Worm (Caenorhabditis elegans): Measurements from ENCODE around the gene clec-72.

clec-72 gene

ce11 chrIV:3981601-3982000, 37.0 kb downstream of the clec-72 start, which contains the start of gene srh-223:
srh-223 (plus strand) TSS chrIV:3981901.
- no peak for TF ChIP-seq ztf-28 (GFP tag; IDR thresholded peaks at IDR 0.05)
- no peak for TF ChIP-seq K11D2.4 (GFP tag; IDR thresholded peaks at IDR 0.05)
- TF ChIP-seq B0019.2 (GFP tag; conservative IDR thresholded peaks at IDR 0.05): no peak
- TF ChIP-seq ets-4 (GFP tag; optimal IDR thresholded peaks at IDR 0.05): no peak
- TF ChIP-seq egl-44 (GFP tag; IDR thresholded peaks at IDR 0.05): no peak
- TF ChIP-seq nhr-27 (tag; optimal IDR thresholded peaks at IDR 0.05): no peak
- no peak for TF ChIP-seq nfyb-1 (GFP tag; IDR thresholded peaks at IDR 0.05)
- no peak for TF ChIP-seq hmg-20 (GFP tag; IDR thresholded peaks at IDR 0.05)
- no peak for TF ChIP-seq nhr-179 (tag; optimal IDR thresholded peaks at IDR 0.05)
- no peak for TF ChIP-seq madf-10 (tag; optimal IDR thresholded peaks at IDR 0.05)
- TF ChIP-seq nfya-1 (tag; optimal IDR thresholded peaks at IDR 0.05; ENCODE audit: borderline replicate concordance, insufficient read depth): no peak

ce11 chrIV:3988132-3988531, 43.5 kb downstream of the clec-72 start:
- no peak for TF ChIP-seq tbx-9 (tag; optimal IDR thresholded peaks at IDR 0.05; ENCODE audit: borderline replicate concordance)
- no peak for TF ChIP-seq dox-1 (GFP tag; IDR thresholded peaks at IDR 0.05)
- no peak for TF ChIP-seq mel-28 (tag; optimal IDR thresholded peaks at IDR 0.05; ENCODE audit: borderline replicate concordance)

ce11 chrIV:3988638-3989152, 44.1 kb downstream of the clec-72 start, which contains the start of gene clec-78:
clec-78 (plus strand) TSS chrIV:3989102.
- no peak for TF ChIP-seq ceh-79 (tag; optimal IDR thresholded peaks at IDR 0.05)
- TF ChIP-seq Y53G8AR.9 (GFP tag; conservative IDR thresholded peaks at IDR 0.05): no peak
- peak; percentile 84 for TF ChIP-seq ets-4 (GFP tag; optimal IDR thresholded peaks at IDR 0.05)
- no peak for TF ChIP-seq F57C9.4 (tag; optimal IDR thresholded peaks at IDR 0.05)
- 0 out of 2 replicates have a peak, but pooled peaks have one; percentile 22 for TF ChIP-seq egl-44 (GFP tag; IDR thresholded peaks at IDR 0.05)
- TF ChIP-seq hsf-1 (GFP tag; IDR thresholded peaks at IDR 0.05): no peak
- TF ChIP-seq hrde-1 (tag; optimal IDR thresholded peaks at IDR 0.05; ENCODE audit: borderline replicate concordance): no peak
- peak; percentile 67 for TF ChIP-seq atf-7 (tag; optimal IDR thresholded peaks at IDR 0.05)
- peak; percentile 55 for TF ChIP-seq dox-1 (GFP tag; IDR thresholded peaks at IDR 0.05)
- peak; percentile 87 for TF ChIP-seq nhr-80 (tag; optimal IDR thresholded peaks at IDR 0.05)
- TF ChIP-seq ztf-22 (GFP tag; optimal IDR thresholded peaks at IDR 0.05): peak; percentile 15

ce11 chrIV:3993292-3993691, 48.7 kb downstream of the clec-72 start, which contains the start of gene F47C12.6:
F47C12.6 (minus strand) TSS chrIV:3993392.
- no peak for TF ChIP-seq madf-3 (GFP tag; IDR thresholded peaks at IDR 0.05)

ce11 chrIV:3994318-3994717, 49.7 kb downstream of the clec-72 start, which contains the start of gene F47C12.13:
F47C12.13 (minus strand) TSS chrIV:3994418.
- TF ChIP-seq ztf-28 (GFP tag; IDR thresholded peaks at IDR 0.05): no peak
- TF ChIP-seq ztf-18 (tag; optimal IDR thresholded peaks at IDR 0.05): no peak
- TF ChIP-seq ceh-100 (GFP tag; IDR thresholded peaks at IDR 0.05): no peak
- no peak for TF ChIP-seq lsy-27 (tag; optimal IDR thresholded peaks at IDR 0.05; ENCODE audit: borderline replicate concordance, insufficient read depth)
- no peak for TF ChIP-seq sea-2 (GFP tag; IDR thresholded peaks at IDR 0.05)
- TF ChIP-seq tlf-1 (GFP tag; optimal IDR thresholded peaks at IDR 0.05): no peak
- no peak for TF ChIP-seq dox-1 (GFP tag; IDR thresholded peaks at IDR 0.05)
- 0 out of 2 replicates have a peak, but pooled peaks have one; percentile 16 for TF ChIP-seq lag-1 (GFP tag; IDR thresholded peaks at IDR 0.05)

- no peak for TF ChIP-seq F57A8.1 (GFP tag; optimal IDR thresholded peaks at IDR 0.05)
- TF ChIP-seq sea-2 (GFP tag; IDR thresholded peaks at IDR 0.05): no peak
- no peak for TF ChIP-seq efl-1 (GFP tag; optimal IDR thresholded peaks at IDR 0.05)
Observed at ce11 chrIV:3995384-3995783, 50.8 kb downstream of the clec-72 start, which contains the start of gene F47C12.7. F47C12.7 (minus strand) TSS chrIV:3995484.
